Worm (Caenorhabditis elegans) whole organism, young adult: Measurements from ENCODE around the gene C16C8.9.

Source experiments
- B0336.3 ChIP-seq: fragments of 200-800 bp; sonication (Bioruptor generic); IDR thresholded peaks from 2 replicates; pipeline ENCODE4 v1.3.6; 2022; ENCODE audit warnings: missing genetic modification characterization, missing compliant biosample characterization
- F37B4.10 ChIP-seq: fragments of 200-800 bp; sonication (Bioruptor generic); IDR thresholded peaks from 2 replicates; pipeline ENCODE4 v1.3.6; 2022; ENCODE audit warnings: missing genetic modification characterization, missing compliant biosample characterization
- F49E8.2 ChIP-seq: sonication (generic microtip); optimal IDR thresholded peaks from 3 replicates; lab custom pipeline; 2017; ENCODE audit warnings: missing genetic modification characterization, mild to moderate bottlenecking, missing compliant biosample characterization, antibody characterized with exemption, moderate library complexity; ENCODE audit not compliant: insufficient read depth
- K11D2.4 ChIP-seq: fragments of 200-800 bp; sonication (Bioruptor generic); IDR thresholded peaks from 2 replicates; pipeline ENCODE4 v1.3.6; 2022; ENCODE audit warnings: missing genetic modification reagents, missing genetic modification characterization, missing compliant biosample characterization
- Y53F4B.3 ChIP-seq: fragments of 200-800 bp; sonication (Bioruptor generic); IDR thresholded peaks from 2 replicates; pipeline ENCODE4 v1.3.6; 2022; ENCODE audit warnings: missing genetic modification reagents, missing genetic modification characterization, missing compliant biosample characterization
- ets-4 ChIP-seq: fragments of 200-800 bp; sonication (Bioruptor generic); optimal IDR thresholded peaks from 2 replicates; lab custom pipeline; 2018; ENCODE audit warnings: mild to moderate bottlenecking, missing genetic modification characterization, missing compliant biosample characterization
- mxl-1 ChIP-seq: sonication (generic microtip); optimal IDR thresholded peaks from 2 replicates; lab custom pipeline; 2016; ENCODE audit warnings: missing genetic modification characterization, missing compliant biosample characterization
- nfya-1 ChIP-seq: sonication (generic microtip); optimal IDR thresholded peaks from 2 replicates; lab custom pipeline; 2017; ENCODE audit warnings: antibody characterized with exemption, missing compliant biosample characterization, missing genetic modification characterization, borderline replicate concordance; ENCODE audit not compliant: insufficient read depth
- nhr-90 ChIP-seq: sonication (generic microtip); optimal IDR thresholded peaks from 2 replicates; lab custom pipeline; 2016; ENCODE audit warnings: missing genotype, mild to moderate bottlenecking, missing genetic modification characterization, missing compliant biosample characterization

- TF ChIP-seq B0336.3 (GFP tag; lab: Robert Waterston, UW) = no peak
- TF ChIP-seq F49E8.2 = no peak
- no peak for TF ChIP-seq F37B4.10
- no peak for TF ChIP-seq nhr-90 (tag; lab: Kevin White, UChicago)
- TF ChIP-seq K11D2.4 = no peak
- TF ChIP-seq ets-4 (GFP tag; lab: Kevin White, UChicago) = no peak
- TF ChIP-seq Y53F4B.3 = no peak
- TF ChIP-seq nfya-1 (tag; lab: Kevin White, UChicago) = no peak
- no peak for TF ChIP-seq mxl-1 (tag; lab: Kevin White, UChicago)
These were observed 34.8 kb downstream of the C16C8.9 start for ce11 chrII:3428158-3428704.
